Worm (Caenorhabditis elegans) whole organism, mixed stage, embryonic: ENCODE measurements around the gene dsl-7.

Experiments used
- bed-3 ChIP-seq: fragments of 200-800 bp; sonication (Bioruptor generic); optimal IDR thresholded peaks from 3 replicates; lab custom pipeline; 2018; ENCODE audit warnings: mild to moderate bottlenecking, missing genetic modification characterization, moderate library complexity, missing compliant biosample characterization
- lin-13 ChIP-seq: fragments of 150-350 bp; optimal IDR thresholded peaks from 2 replicates; lab custom pipeline; 2014; ENCODE audit warnings: missing biosample characterization, missing genetic modification characterization
- nhr-12 ChIP-seq: fragments of 150-350 bp; optimal IDR thresholded peaks from 2 replicates; lab custom pipeline; 2014; ENCODE audit warnings: missing biosample characterization, missing genetic modification characterization
- pha-4 ChIP-seq: fragments of 150-350 bp; optimal IDR thresholded peaks from 2 replicates; lab custom pipeline; 2018; ENCODE audit warnings: missing biosample characterization, missing genetic modification reagents, missing genetic modification characterization
- unc-62 ChIP-seq: fragments of 150-350 bp; optimal IDR thresholded peaks from 2 replicates; lab custom pipeline; 2014; ENCODE audit warnings: missing biosample characterization, missing genetic modification reagents, missing genetic modification characterization
- ztf-11 ChIP-seq: fragments of 150-350 bp; optimal IDR thresholded peaks from 2 replicates; lab custom pipeline; 2014; ENCODE audit warnings: missing biosample characterization, missing genetic modification characterization

ce11 chrV:12997422-12997821, 4.5 kb downstream of the dsl-7 start, which contains the start of gene far-3:
- TF ChIP-seq bed-3 (no peak), unc-62 (no peak), ztf-11 (tag; lab: Kevin White, UChicago) (no peak), lin-13 (tag; lab: Kevin White, UChicago) (no peak), pha-4 (no peak), nhr-12 (no peak)
